Fruit fly (Drosophila melanogaster): ENCODE results near the gene mei-217.

The mei-217 gene

DNA sequence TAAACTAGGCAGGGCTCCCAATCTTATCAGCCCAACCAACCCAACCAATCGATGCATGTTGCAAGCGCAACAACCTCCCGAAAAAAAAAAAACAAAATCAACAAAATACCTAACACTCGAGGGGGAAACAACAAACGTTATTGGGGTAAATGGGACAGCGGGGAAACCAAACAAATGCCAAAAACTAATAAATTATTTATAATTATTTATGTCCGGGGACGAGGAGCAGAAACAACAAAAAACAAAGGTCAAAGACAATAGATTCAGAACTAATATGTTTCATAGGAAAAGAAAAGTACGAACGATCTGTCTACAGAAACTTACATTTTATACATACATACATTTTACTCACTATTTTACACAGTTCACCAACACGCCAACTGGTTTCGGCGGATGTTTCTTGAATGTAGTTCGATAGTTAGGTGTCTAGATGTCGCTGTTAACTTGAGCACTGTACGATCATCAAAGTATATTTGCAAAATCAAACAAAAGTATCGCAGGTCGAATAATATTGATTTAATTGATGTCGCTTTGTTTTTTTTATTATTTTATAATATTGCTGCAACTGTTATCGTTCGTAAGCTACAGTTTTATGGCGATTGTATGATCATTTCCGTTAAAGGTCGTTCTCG is 32.9 kb upstream of the mei-217 start (continued):
- TF ChIP-seq CG43689 (GFP tag; IDR thresholded peaks at IDR 0.05) (no peak), CG18599 (GFP tag; optimal IDR thresholded peaks at IDR 0.05) (no peak), danr (GFP tag; IDR thresholded peaks at IDR 0.05) (no peak), CG7963 (GFP tag; IDR thresholded peaks at IDR 0.05; ENCODE audit: partially characterized antibody) (0 out of 3 replicates have a peak, but pooled peaks have one; percentile 10), sisA (GFP tag; IDR thresholded peaks at IDR 0.05) (no peak; the same call in 1 of the 2 replicates), aop (GFP tag; IDR thresholded peaks at IDR 0.05) (no peak), p53 (GFP tag; optimal IDR thresholded peaks at IDR 0.05) (no peak), CG31224 (GFP tag; IDR thresholded peaks at IDR 0.05) (no peak), NC2α (GFP tag; optimal IDR thresholded peaks at IDR 0.05) (no peak), Hand (GFP tag; optimal IDR thresholded peaks at IDR 0.05) (no peak), al (GFP tag; IDR thresholded peaks at IDR 0.05) (no peak), CG14050 (GFP tag; IDR thresholded peaks at IDR 0.05) (no peak), CG4360 (GFP tag; IDR thresholded peaks at IDR 0.05) (0 out of 2 replicates have a peak, but pooled peaks have one; percentile 13), CG17912 (GFP tag; optimal IDR thresholded peaks at IDR 0.05) (no peak), ewg (GFP tag; optimal IDR thresholded peaks at IDR 0.05) (no peak), CG7928 (GFP tag; optimal IDR thresholded peaks at IDR 0.05) (no peak), Hr39 (optimal IDR thresholded peaks at IDR 0.05) (no peak), Doc3 (GFP tag; IDR thresholded peaks at IDR 0.05; ENCODE audit: partially characterized antibody) (no peak), abd-A (tag; optimal IDR thresholded peaks at IDR 0.05) (no peak), CG2129 (GFP tag; IDR thresholded peaks at IDR 0.05; ENCODE audit: partially characterized antibody) (no peak), CG18011 (GFP tag; optimal IDR thresholded peaks at IDR 0.05) (no peak), Dek (tag; optimal IDR thresholded peaks at IDR 0.05) (peak; percentile 26), mam (GFP tag; optimal IDR thresholded peaks at IDR 0.05) (peak; percentile 35), toy (GFP tag; IDR thresholded peaks at IDR 0.05) (no peak), CG6654 (GFP tag; optimal IDR thresholded peaks at IDR 0.05) (peak; percentile 60), phol (tag; optimal IDR thresholded peaks at IDR 0.05) (no peak), D19A (tag; optimal IDR thresholded peaks at IDR 0.05) (no peak), CG2116 (GFP tag; optimal IDR thresholded peaks at IDR 0.05) (no peak), klu (GFP tag; IDR thresholded peaks at IDR 0.05) (no peak), CG34376 (GFP tag; optimal IDR thresholded peaks at IDR 0.05) (no peak), caup (GFP tag; optimal IDR thresholded peaks at IDR 0.05; ENCODE audit: severe bottlenecking) (no peak), bcd (GFP tag; optimal IDR thresholded peaks at IDR 0.05) (peak; percentile 0), Adf1 (GFP tag; IDR thresholded peaks at IDR 0.05) (no peak), fd96Cb (tag; optimal IDR thresholded peaks at IDR 0.05) (no peak), CG4854 (GFP tag; optimal IDR thresholded peaks at IDR 0.05) (peak; percentile 24), Oaz (GFP tag; IDR thresholded peaks at IDR 0.05) (no peak), chinmo (GFP tag; IDR thresholded peaks at IDR 0.05; ENCODE audit: partially characterized antibody) (no peak), lola (GFP tag; optimal IDR thresholded peaks at IDR 0.05) (peak in 1 of 3 experiments; percentile 7), her (GFP tag; optimal IDR thresholded peaks at IDR 0.05) (no peak), HLH3B (GFP tag; IDR thresholded peaks at IDR 0.05) (peak; percentile 22; the same call in 1 of the 2 replicates), gcm (GFP tag; optimal IDR thresholded peaks at IDR 0.05) (no peak), lov (optimal IDR thresholded peaks at IDR 0.05) (no peak), lov (GFP tag; IDR thresholded peaks at IDR 0.05) (no peak), rib (GFP tag; IDR thresholded peaks at IDR 0.05) (no peak), Spps (tag; optimal IDR thresholded peaks at IDR 0.05) (no peak), CTCF (GFP tag; optimal IDR thresholded peaks at IDR 0.05) (peak; percentile 98), slbo (GFP tag; IDR thresholded peaks at IDR 0.05) (peak; percentile 62; the same call in 1 of the 2 replicates), BEAF-32 (GFP tag; optimal IDR thresholded peaks at IDR 0.05) (no peak), ems (GFP tag; optimal IDR thresholded peaks at IDR 0.05) (no peak), cwo (GFP tag; optimal IDR thresholded peaks at IDR 0.05) (no peak), CG10431 (GFP tag; optimal IDR thresholded peaks at IDR 0.05) (no peak)
